Fruit fly (Drosophila melanogaster): Measurements from ENCODE around the gene sau.

Gene sau

dm6 chr2L:2197475-2198118 lies 28.5 kb upstream of the sau start, which contains the start of gene COX7AL2 (continued):
- TF ChIP-seq Rel (GFP tag; optimal IDR thresholded peaks at IDR 0.05) = no peak
- peak; percentile 65 for TF ChIP-seq Rel (tag; optimal IDR thresholded peaks at IDR 0.05)

dm6 chr2L:2198119-2198494 lies 28.0 kb upstream of the sau start:
- TF ChIP-seq dl (GFP tag; optimal IDR thresholded peaks at IDR 0.05; ENCODE audit: insufficient read depth in 1 of 2, partially characterized antibody in 2 of 2) = peak in 1 of 2 experiments; percentile 23
- no peak for TF ChIP-seq CG9705 (GFP tag; optimal IDR thresholded peaks at IDR 0.05)
- peak; percentile 27 for TF ChIP-seq Dif (GFP tag; optimal IDR thresholded peaks at IDR 0.05; ENCODE audit: partially characterized antibody)

- peak; percentile 95 for TF ChIP-seq HLH106 (tag; optimal IDR thresholded peaks at IDR 0.05)
- peak; percentile 87 to 98 for TF ChIP-seq foxo (GFP tag; optimal IDR thresholded peaks at IDR 0.05)
- peak; percentile 97 for TF ChIP-seq rgr (GFP tag; optimal IDR thresholded peaks at IDR 0.05)
- TF ChIP-seq Hnf4 (GFP tag; optimal IDR thresholded peaks at IDR 0.05) = peak; percentile 95
- no peak for TF ChIP-seq GATAd (GFP tag; optimal IDR thresholded peaks at IDR 0.05)
- TF ChIP-seq brk (GFP tag; optimal IDR thresholded peaks at IDR 0.05) = peak; percentile 90
- peak; percentile 97 for TF ChIP-seq CG32264 (GFP tag; optimal IDR thresholded peaks at IDR 0.05)
- peak; percentile 87 for TF ChIP-seq tai (GFP tag; optimal IDR thresholded peaks at IDR 0.05)
- no peak for TF ChIP-seq N (GFP tag; optimal IDR thresholded peaks at IDR 0.05)
- no peak for TF ChIP-seq pan (optimal IDR thresholded peaks at IDR 0.05)
- peak; percentile 3 for TF ChIP-seq Myc (optimal IDR thresholded peaks at IDR 0.05)
- TF ChIP-seq Rel (GFP tag; optimal IDR thresholded peaks at IDR 0.05) = peak; percentile 90
- TF ChIP-seq Rel (tag; optimal IDR thresholded peaks at IDR 0.05) = peak; percentile 98
- no peak for TF ChIP-seq jim (GFP tag; optimal IDR thresholded peaks at IDR 0.05)
- TF ChIP-seq sv (GFP tag; optimal IDR thresholded peaks at IDR 0.05) = peak; percentile 65
- no peak for TF ChIP-seq lola (GFP tag; optimal IDR thresholded peaks at IDR 0.05)
- TF ChIP-seq Sp1 (GFP tag; optimal IDR thresholded peaks at IDR 0.05) = peak; percentile 95
- peak; percentile 93 for TF ChIP-seq Vsx2 (GFP tag; optimal IDR thresholded peaks at IDR 0.05; ENCODE audit: partially characterized antibody)
- peak; percentile 80 for TF ChIP-seq dsf (GFP tag; optimal IDR thresholded peaks at IDR 0.05; ENCODE audit: borderline replicate concordance)
- no peak for TF ChIP-seq usp (GFP tag; optimal IDR thresholded peaks at IDR 0.05)
- no peak for TF ChIP-seq Abd-B (GFP tag; optimal IDR thresholded peaks at IDR 0.05)
- TF ChIP-seq Jra (GFP tag; optimal IDR thresholded peaks at IDR 0.05) = peak; percentile 80
- peak; percentile 94 for TF ChIP-seq woc (GFP tag; optimal IDR thresholded peaks at IDR 0.05)
- no peak for TF ChIP-seq Dfd (GFP tag; optimal IDR thresholded peaks at IDR 0.05)
- peak; percentile 72 to 77 for TF ChIP-seq dl (GFP tag; optimal IDR thresholded peaks at IDR 0.05; ENCODE audit: insufficient read depth in 1 of 2, partially characterized antibody in 2 of 2)
- TF ChIP-seq h (GFP tag; optimal IDR thresholded peaks at IDR 0.05) = peak; percentile 98
- TF ChIP-seq psq (GFP tag; optimal IDR thresholded peaks at IDR 0.05) = peak; percentile 93
- TF ChIP-seq Mio (GFP tag; optimal IDR thresholded peaks at IDR 0.05) = peak; percentile 78
- peak; percentile 79 for TF ChIP-seq Hr83 (GFP tag; optimal IDR thresholded peaks at IDR 0.05; ENCODE audit: poor library complexity, severe bottlenecking)
- TF ChIP-seq CG9705 (GFP tag; optimal IDR thresholded peaks at IDR 0.05) = peak; percentile 75
- TF ChIP-seq Dif (GFP tag; optimal IDR thresholded peaks at IDR 0.05; ENCODE audit: partially characterized antibody) = peak; percentile 92
- peak; percentile 97 for TF ChIP-seq OdsH (GFP tag; optimal IDR thresholded peaks at IDR 0.05)
- peak; percentile 96 for TF ChIP-seq sage (GFP tag; optimal IDR thresholded peaks at IDR 0.05)
- TF ChIP-seq Hr78 (GFP tag; optimal IDR thresholded peaks at IDR 0.05) = no peak
- peak; percentile 98 for TF ChIP-seq ey (GFP tag; optimal IDR thresholded peaks at IDR 0.05)
- peak; percentile 90 for TF ChIP-seq CrebA (GFP tag; optimal IDR thresholded peaks at IDR 0.05; ENCODE audit: borderline replicate concordance)
- TF ChIP-seq dmrt93B (GFP tag; optimal IDR thresholded peaks at IDR 0.05) = peak; percentile 95
- TF ChIP-seq br (GFP tag; optimal IDR thresholded peaks at IDR 0.05) = peak; percentile 97
- peak; percentile 98 for TF ChIP-seq fru (GFP tag; optimal IDR thresholded peaks at IDR 0.05)
These were observed 27.3 kb upstream of the sau start for dm6 chr2L:2198613-2199432.

All from whole organism, wandering third instar larva.